Fruit fly (Drosophila melanogaster) whole organism, prepupa: Measurements from ENCODE around the gene CG14535.
A peak's percentile ranks its signal among the peaks of the same experiment; 100 is the strongest.

Experiments used
- CG10631 ChIP-seq: fragments of 200-800 bp; sonication (Bioruptor generic); optimal IDR thresholded peaks from 2 replicates; lab custom pipeline; 2016; ENCODE audit warnings: missing biosample characterization, missing genetic modification characterization
- CG11294 ChIP-seq: fragments of 200-800 bp; sonication (Bioruptor generic); IDR thresholded peaks from 2 replicates; pipeline ENCODE4 v1.3.6; 2022; ENCODE audit warnings: missing biosample characterization, missing genetic modification characterization
- CG15336 ChIP-seq: fragments of 200-800 bp; sonication (Bioruptor generic); IDR thresholded peaks from 2 replicates; pipeline ENCODE4 v1.3.6; 2022; ENCODE audit warnings: missing biosample characterization, missing genetic modification characterization
- CG1621 ChIP-seq: fragments of 200-800 bp; sonication (Bioruptor generic); optimal IDR thresholded peaks from 3 replicates; lab custom pipeline; 2018; ENCODE audit warnings: missing biosample characterization, mild to moderate bottlenecking, missing genetic modification characterization
- CG16779 ChIP-seq: fragments of 200-800 bp; sonication (Bioruptor generic); optimal IDR thresholded peaks from 3 replicates; lab custom pipeline; 2017; ENCODE audit warnings: missing biosample characterization, mild to moderate bottlenecking, missing genetic modification characterization
- CG3032 ChIP-seq: fragments of 200-800 bp; optimal IDR thresholded peaks from 2 replicates; lab custom pipeline; 2019; ENCODE audit warnings: missing biosample characterization, mild to moderate bottlenecking, missing genetic modification characterization, moderate library complexity
- CG3919 ChIP-seq: fragments of 200-800 bp; sonication (Bioruptor generic); optimal IDR thresholded peaks from 3 replicates; lab custom pipeline; 2016; ENCODE audit warnings: missing biosample characterization, missing genetic modification characterization
- CG4318 ChIP-seq: fragments of 200-800 bp; sonication (Bioruptor generic); optimal IDR thresholded peaks from 3 replicates; lab custom pipeline; 2017; ENCODE audit warnings: missing biosample characterization, mild to moderate bottlenecking, missing genetic modification characterization
- CG6163 ChIP-seq: fragments of 200-800 bp; sonication (Bioruptor generic); IDR thresholded peaks from 3 replicates; pipeline ENCODE4 v1.3.6; 2022; ENCODE audit warnings: missing biosample characterization, missing genetic modification characterization
- CG6276 ChIP-seq: fragments of 200-800 bp; sonication (Bioruptor generic); optimal IDR thresholded peaks from 2 replicates; lab custom pipeline; 2017; ENCODE audit warnings: missing biosample characterization, mild to moderate bottlenecking, missing genetic modification characterization
- CG6792 ChIP-seq: fragments of 200-800 bp; sonication (Bioruptor generic); optimal IDR thresholded peaks from 3 replicates; lab custom pipeline; 2016; ENCODE audit warnings: missing biosample characterization, missing genetic modification characterization
- CG6808 ChIP-seq: fragments of 200-800 bp; sonication (Bioruptor generic); optimal IDR thresholded peaks from 3 replicates; lab custom pipeline; 2017; ENCODE audit warnings: missing biosample characterization, missing genetic modification characterization, mild to moderate bottlenecking, moderate library complexity, missing genetic modification reagents
- CG6854 ChIP-seq: fragments of 200-800 bp; sonication (Bioruptor generic); optimal IDR thresholded peaks from 2 replicates; lab custom pipeline; 2017; ENCODE audit warnings: missing biosample characterization, mild to moderate bottlenecking, missing genetic modification characterization
- CG7368 ChIP-seq: fragments of 200-800 bp; sonication (Bioruptor generic); optimal IDR thresholded peaks from 3 replicates; lab custom pipeline; 2016; ENCODE audit warnings: missing biosample characterization, missing genetic modification characterization
- CG8119 ChIP-seq: fragments of 200-800 bp; sonication (Bioruptor generic); IDR thresholded peaks from 3 replicates; pipeline ENCODE4 v1.3.6; 2022; ENCODE audit warnings: missing biosample characterization, missing genetic modification characterization
- CG8319 ChIP-seq: fragments of 200-800 bp; sonication (Bioruptor generic); optimal IDR thresholded peaks from 3 replicates; lab custom pipeline; 2016; ENCODE audit warnings: missing biosample characterization, missing genetic modification characterization
- CG8632 ChIP-seq: fragments of 200-800 bp; sonication (Bioruptor generic); optimal IDR thresholded peaks from 3 replicates; lab custom pipeline; 2016; ENCODE audit warnings: missing biosample characterization, missing genetic modification characterization
- Eip75B ChIP-seq: fragments of 200-800 bp; sonication (Bioruptor generic); optimal IDR thresholded peaks from 3 replicates; lab custom pipeline; 2016; ENCODE audit warnings: missing biosample characterization, missing genetic modification characterization
- Eip78C ChIP-seq: fragments of 200-800 bp; sonication (Bioruptor generic); peaks from one replicate; lab custom pipeline; 2016; ENCODE audit warnings: missing biosample characterization, missing genetic modification characterization
- Gug ChIP-seq: fragments of 200-800 bp; sonication (Bioruptor generic); IDR thresholded peaks from 2 replicates; pipeline ENCODE4 v1.3.6; 2022; ENCODE audit warnings: missing biosample characterization, missing genetic modification characterization
- Hr38 ChIP-seq: sonication (Bioruptor generic); optimal IDR thresholded peaks from 2 replicates; lab custom pipeline; 2016; ENCODE audit warnings: missing biosample characterization, missing genetic modification characterization
- Hr4 ChIP-seq: fragments of 200-800 bp; sonication (Bioruptor generic); optimal IDR thresholded peaks from 3 replicates; lab custom pipeline; 2016; ENCODE audit warnings: missing biosample characterization, missing genetic modification characterization
- Lpt ChIP-seq: fragments of 200-800 bp; sonication (Bioruptor generic); optimal IDR thresholded peaks from 3 replicates; lab custom pipeline; 2016; ENCODE audit warnings: missing biosample characterization, missing genetic modification characterization
- Met ChIP-seq: fragments of 200-800 bp; sonication (Bioruptor generic); optimal IDR thresholded peaks from 3 replicates; lab custom pipeline; 2016; ENCODE audit warnings: missing biosample characterization, missing genetic modification characterization
- OdsH ChIP-seq: fragments of 200-800 bp; sonication (Bioruptor generic); optimal IDR thresholded peaks from 3 replicates; lab custom pipeline; 2016; ENCODE audit warnings: missing biosample characterization, missing genetic modification characterization
- Sox14 ChIP-seq: fragments of 200-800 bp; sonication (Bioruptor generic); optimal IDR thresholded peaks from 3 replicates; lab custom pipeline; 2016; ENCODE audit warnings: missing biosample characterization, missing genetic modification characterization
- cyc ChIP-seq: fragments of 200-800 bp; sonication (Bioruptor generic); optimal IDR thresholded peaks from 3 replicates; lab custom pipeline; 2016; ENCODE audit warnings: missing biosample characterization, missing genetic modification characterization
- dac ChIP-seq: fragments of 200-800 bp; sonication (Bioruptor generic); optimal IDR thresholded peaks from 2 replicates; lab custom pipeline; 2017; ENCODE audit warnings: missing biosample characterization, mild to moderate bottlenecking, missing genetic modification characterization
- dsx ChIP-seq: fragments of 200-800 bp; optimal IDR thresholded peaks from 3 replicates; lab custom pipeline; 2019; ENCODE audit warnings: missing biosample characterization, mild to moderate bottlenecking, missing genetic modification characterization, moderate library complexity; ENCODE audit not compliant: poor library complexity, severe bottlenecking
- eg ChIP-seq: fragments of 200-800 bp; sonication (Bioruptor generic); IDR thresholded peaks from 3 replicates; pipeline ENCODE4 v1.3.6; 2022; ENCODE audit warnings: missing biosample characterization, missing genetic modification characterization
- esn ChIP-seq: fragments of 200-800 bp; sonication (Bioruptor generic); optimal IDR thresholded peaks from 2 replicates; lab custom pipeline; 2016; ENCODE audit warnings: missing biosample characterization, mild to moderate bottlenecking, missing genetic modification characterization, moderate library complexity
- fkh ChIP-seq: fragments of 200-800 bp; sonication (Bioruptor generic); optimal IDR thresholded peaks from 3 replicates; lab custom pipeline; 2017; ENCODE audit warnings: missing biosample characterization, mild to moderate bottlenecking, missing genetic modification characterization, moderate library complexity
- lz ChIP-seq: fragments of 200-800 bp; sonication (Bioruptor generic); optimal IDR thresholded peaks from 3 replicates; lab custom pipeline; 2016; ENCODE audit warnings: missing biosample characterization, missing genetic modification characterization
- pdm3 ChIP-seq: fragments of 200-800 bp; sonication (Bioruptor generic); optimal IDR thresholded peaks from 3 replicates; lab custom pipeline; 2016; ENCODE audit warnings: missing biosample characterization, missing genetic modification characterization
- ss ChIP-seq, 2 experiments: fragments of 200-800 bp; sonication (Bioruptor generic); optimal IDR thresholded peaks; 2 replicates in 1 of 2; 3 replicates in 1 of 2; lab custom pipeline; 2017 to 2018; ENCODE audit warnings: mild to moderate bottlenecking in 2 of 2, missing biosample characterization in 2 of 2, missing genetic modification characterization in 2 of 2, moderate library complexity in 1 of 2
- topi ChIP-seq: fragments of 200-800 bp; sonication (Bioruptor generic); optimal IDR thresholded peaks from 3 replicates; lab custom pipeline; 2016; ENCODE audit warnings: missing biosample characterization, missing genetic modification characterization
- vri ChIP-seq: fragments of 200-800 bp; sonication (Bioruptor generic); optimal IDR thresholded peaks from 3 replicates; lab custom pipeline; 2016; ENCODE audit warnings: missing biosample characterization, mild to moderate bottlenecking, missing genetic modification characterization

The CG14535 gene

DNA sequence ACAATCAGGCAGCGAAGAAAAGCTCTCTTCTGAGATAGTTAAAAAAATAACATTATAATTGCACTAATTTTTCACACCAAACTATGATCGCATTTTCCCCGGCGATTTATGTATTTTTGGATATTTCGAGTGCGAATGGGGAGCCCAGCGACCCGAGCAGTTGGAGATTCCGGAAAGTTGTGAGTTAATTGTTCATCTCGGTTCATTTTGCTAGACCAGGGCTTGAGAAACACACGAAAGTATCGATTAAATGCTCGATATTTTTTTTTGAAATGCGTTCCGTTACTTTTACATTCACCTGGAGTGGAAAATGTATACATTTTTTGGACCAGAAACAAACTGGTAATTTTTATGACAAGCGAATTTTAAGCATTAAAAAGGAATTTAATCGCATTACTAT is 44.8 kb downstream of the CG14535 start, which contains the start of gene Cdc14 (continued):
- TF ChIP-seq Eip75B (GFP tag; lab: Kevin White, UChicago), result no peak

DNA sequence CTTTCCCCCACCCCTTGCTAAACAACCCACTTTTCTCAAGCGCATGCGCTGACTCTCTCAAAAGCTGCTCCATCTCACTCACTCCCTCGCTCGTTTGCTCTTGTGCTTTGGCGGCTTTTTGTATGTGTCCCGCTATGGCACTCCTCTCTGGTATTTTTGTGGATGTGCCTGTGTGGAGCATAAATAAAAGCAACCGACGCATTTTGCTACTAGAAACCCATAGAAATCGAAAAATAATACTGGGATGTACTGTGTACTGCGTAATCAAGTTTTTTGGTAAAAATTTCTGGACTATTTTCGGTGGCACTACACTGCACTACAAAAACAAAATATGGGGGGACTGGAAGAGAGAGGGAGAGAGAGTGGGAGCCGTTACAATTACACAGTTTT is 45.6 kb downstream of the CG14535 start:
- TF ChIP-seq Sox14 (GFP tag; lab: Kevin White, UChicago), result peak; percentile 35
- TF ChIP-seq Eip78C (GFP tag; lab: Kevin White, UChicago), result peak; percentile 73
- no peak for TF ChIP-seq CG10631
- no peak; the same call in 2 of the 3 replicates for TF ChIP-seq CG6163 (GFP tag; lab: Robert Waterston, UW)
- TF ChIP-seq CG6854 (GFP tag; lab: Kevin White, UChicago), result peak; percentile 71
- no peak for TF ChIP-seq CG6276
- peak; percentile 3 for TF ChIP-seq esn (GFP tag; lab: Kevin White, UChicago)
- TF ChIP-seq CG4318, result no peak
- TF ChIP-seq Gug, result peak; percentile 20; the same call in 1 of the 2 replicates
- TF ChIP-seq CG3919 (GFP tag; lab: Kevin White, UChicago), result no peak
- TF ChIP-seq CG8119 (GFP tag; lab: Robert Waterston, UW), result peak; percentile 38; the same call in 2 of the 3 replicates
- no peak for TF ChIP-seq cyc (GFP tag; lab: Kevin White, UChicago)
- TF ChIP-seq vri (GFP tag; lab: Kevin White, UChicago), result peak; percentile 76
- TF ChIP-seq Hr38 (GFP tag; lab: Kevin White, UChicago), result no peak
- no peak for TF ChIP-seq pdm3 (GFP tag; lab: Kevin White, UChicago)
- peak; percentile 34; the same call in 1 of the 2 replicates for TF ChIP-seq CG15336
- TF ChIP-seq CG7368, result no peak
- peak; percentile 2 for TF ChIP-seq lz (GFP tag; lab: Kevin White, UChicago)
- no peak for TF ChIP-seq dac (GFP tag; lab: Kevin White, UChicago)
- peak; percentile 11 for TF ChIP-seq CG3032
- peak; percentile 44; the same call in 2 of the 3 replicates for TF ChIP-seq eg (GFP tag; lab: Robert Waterston, UW)
- peak; percentile 38 for TF ChIP-seq Lpt (GFP tag; lab: Kevin White, UChicago)
- peak in 1 of 2 experiments; percentile 48 for TF ChIP-seq ss (GFP tag; optimal IDR thresholded peaks at IDR 0.05; lab: Kevin White, UChicago)
- TF ChIP-seq topi (GFP tag; lab: Kevin White, UChicago), result peak; percentile 18
- no peak for TF ChIP-seq CG8632
- peak; percentile 93 for TF ChIP-seq fkh (GFP tag; lab: Kevin White, UChicago)
- peak; percentile 39 for TF ChIP-seq CG1621 (tag; lab: Kevin White, UChicago)

DNA sequence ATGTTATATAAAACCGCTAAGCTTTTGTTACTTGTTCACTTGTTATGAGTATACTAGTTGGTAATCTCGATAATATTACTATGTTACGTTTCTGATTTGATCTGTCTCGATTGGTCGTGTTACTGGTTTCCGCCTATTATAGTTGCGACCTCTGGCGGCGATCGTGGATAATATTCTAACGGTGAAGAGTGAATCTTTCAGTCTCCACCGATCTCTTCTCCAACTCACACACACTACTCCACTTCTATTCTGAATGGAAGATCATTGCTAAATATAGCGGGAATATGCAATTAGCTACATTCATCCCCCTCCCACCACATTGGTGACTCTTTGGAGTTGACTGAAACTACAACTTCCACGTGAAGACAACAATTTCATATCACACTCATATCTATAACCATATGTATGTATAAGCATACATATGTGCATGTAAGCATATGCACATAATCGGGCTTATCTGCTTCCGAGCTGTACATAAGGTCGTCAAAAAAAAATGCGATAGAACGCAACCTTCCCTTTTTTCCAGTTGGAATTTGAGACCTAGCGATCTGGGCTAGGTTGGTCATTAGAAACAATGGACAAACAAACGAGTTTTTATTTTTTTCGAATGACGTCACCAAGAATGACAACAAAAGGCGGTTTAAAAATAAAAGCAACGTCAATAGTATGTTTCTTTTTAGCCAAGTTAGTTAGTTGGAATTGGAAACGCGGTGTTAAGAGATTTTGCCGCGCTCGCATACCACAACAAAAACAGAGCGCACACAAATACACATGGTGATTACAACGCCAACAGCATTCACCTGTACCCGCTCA is 46.2 kb downstream of the CG14535 start:
- peak; percentile 12; the same call in 1 of the 2 replicates for TF ChIP-seq CG11294 (GFP tag; lab: Robert Waterston, UW)
- peak in 1 of 2 experiments; percentile 47 for TF ChIP-seq ss (GFP tag; optimal IDR thresholded peaks at IDR 0.05; lab: Kevin White, UChicago)
- TF ChIP-seq cyc (GFP tag; lab: Kevin White, UChicago), result no peak
- TF ChIP-seq CG8319 (GFP tag; lab: Kevin White, UChicago), result no peak
- TF ChIP-seq CG16779, result peak; percentile 12
- no peak for TF ChIP-seq CG6808
- no peak for TF ChIP-seq CG8119 (GFP tag; lab: Robert Waterston, UW)
- TF ChIP-seq dsx (GFP tag; lab: Kevin White, UChicago), result peak; percentile 45
- no peak for TF ChIP-seq esn (GFP tag; lab: Kevin White, UChicago)
- TF ChIP-seq Met, result no peak

DNA sequence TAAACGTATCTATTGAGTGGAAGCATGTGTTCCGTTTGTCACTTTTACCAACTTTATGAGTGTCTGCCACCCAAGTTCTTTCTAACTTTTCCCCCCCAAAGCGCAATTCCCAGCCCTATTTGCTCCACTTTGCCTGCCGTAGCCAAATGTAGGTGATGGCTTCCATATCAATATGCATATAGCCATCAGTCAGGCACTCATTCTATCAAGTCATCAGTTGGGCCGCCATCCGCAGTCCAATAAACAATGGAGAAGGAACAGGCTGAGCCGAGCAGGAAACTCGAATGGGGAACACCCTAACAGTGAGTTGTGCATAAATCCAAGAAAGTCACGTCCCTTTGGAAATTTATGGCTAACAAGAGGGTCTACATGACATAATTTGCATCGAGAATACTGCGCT is 47.7 kb downstream of the CG14535 start:
- TF ChIP-seq CG6792 (no peak), dac (GFP tag; lab: Kevin White, UChicago) (no peak), OdsH (no peak), CG15336 (no peak), Hr4 (GFP tag; lab: Kevin White, UChicago) (no peak), pdm3 (GFP tag; lab: Kevin White, UChicago) (no peak), eg (GFP tag; lab: Robert Waterston, UW) (no peak)
